Worm (Caenorhabditis elegans) whole organism, L1 larva: ENCODE data around the gene idpc-2.

Source experiments
- C16A3.4 ChIP-seq: fragments of 150-350 bp; optimal IDR thresholded peaks from 2 replicates; lab custom pipeline; 2014; ENCODE audit warnings: missing biosample characterization, missing genetic modification characterization
- Y116A8C.19 ChIP-seq: sonication (generic microtip); optimal IDR thresholded peaks from 2 replicates; lab custom pipeline; 2016; ENCODE audit warnings: missing compliant biosample characterization, missing genetic modification characterization, borderline replicate concordance
- aly-2 ChIP-seq: fragments of 150-350 bp; optimal IDR thresholded peaks from 2 replicates; lab custom pipeline; 2014; ENCODE audit warnings: missing biosample characterization, missing genetic modification characterization
- blmp-1 ChIP-seq: fragments of 150-350 bp; optimal IDR thresholded peaks from 2 replicates; lab custom pipeline; 2014; ENCODE audit warnings: missing biosample characterization, missing genetic modification characterization
- ceh-8 ChIP-seq: fragments of 200-800 bp; sonication (Bioruptor generic); optimal IDR thresholded peaks from 2 replicates; lab custom pipeline; 2018; ENCODE audit warnings: mild to moderate bottlenecking, missing genetic modification characterization, moderate library complexity, missing compliant biosample characterization
- ceh-82 ChIP-seq, 3 experiments: fragments of 150-350 bp in 1 of 3; sonication (generic microtip) in 2 of 3; optimal IDR thresholded peaks; 2 replicates each; lab custom pipeline; 2014 to 2017; ENCODE audit warnings: missing biosample characterization in 3 of 3, missing genetic modification characterization in 3 of 3
- ceh-88 ChIP-seq: fragments of 200-800 bp; sonication (Bioruptor generic); IDR thresholded peaks from 2 replicates; pipeline ENCODE4 v1.3.6; 2022; ENCODE audit warnings: missing genetic modification characterization, missing compliant biosample characterization
- dpl-1 ChIP-seq, 3 experiments: fragments of 150-350 bp in 2 of 3; sonication (generic microtip) in 1 of 3; optimal IDR thresholded peaks; 2 replicates each; lab custom pipeline; 2014 to 2017; ENCODE audit warnings: missing biosample characterization in 3 of 3, missing genetic modification characterization in 3 of 3, missing genetic modification reagents in 3 of 3
- dsc-1 ChIP-seq: sonication (generic microtip); optimal IDR thresholded peaks from 2 replicates; lab custom pipeline; 2016; ENCODE audit warnings: mild to moderate bottlenecking, missing genetic modification characterization, missing compliant biosample characterization
- egl-13 ChIP-seq: sonication (generic microtip); optimal IDR thresholded peaks from 2 replicates; lab custom pipeline; 2016; ENCODE audit warnings: missing genotype, missing genetic modification reagents, missing genetic modification characterization, missing compliant biosample characterization
- elt-2 ChIP-seq: sonication (generic microtip); optimal IDR thresholded peaks from 2 replicates; lab custom pipeline; 2016; ENCODE audit warnings: missing genetic modification characterization, mild to moderate bottlenecking, inconsistent platforms, missing compliant biosample characterization, missing genetic modification reagents
- ets-5 ChIP-seq: fragments of 200-800 bp; sonication (Bioruptor generic); IDR thresholded peaks from 2 replicates; pipeline ENCODE4 v1.3.6; 2022; ENCODE audit warnings: missing genetic modification characterization, missing compliant biosample characterization
- fkh-10 ChIP-seq: sonication (generic microtip); optimal IDR thresholded peaks from 2 replicates; lab custom pipeline; 2017; ENCODE audit warnings: missing biosample characterization, missing genetic modification reagents, missing genetic modification characterization
- fkh-4 ChIP-seq: sonication (generic microtip); optimal IDR thresholded peaks from 2 replicates; lab custom pipeline; 2016; ENCODE audit warnings: missing compliant biosample characterization, missing genetic modification characterization, borderline replicate concordance
- fkh-8 ChIP-seq: sonication (generic microtip); optimal IDR thresholded peaks from 2 replicates; lab custom pipeline; 2016; ENCODE audit warnings: mild to moderate bottlenecking, missing genetic modification characterization, missing compliant biosample characterization
- fos-1 ChIP-seq: fragments of 150-350 bp; optimal IDR thresholded peaks from 2 replicates; lab custom pipeline; 2014; ENCODE audit warnings: missing biosample characterization, missing genetic modification characterization
- grh-1 ChIP-seq: fragments of 200-800 bp; sonication (Bioruptor generic); IDR thresholded peaks from 2 replicates; pipeline ENCODE4 v1.3.6; 2022; ENCODE audit warnings: missing genetic modification reagents, missing genetic modification characterization, missing compliant biosample characterization
- hlh-17 ChIP-seq: fragments of 200-800 bp; sonication (Bioruptor generic); optimal IDR thresholded peaks from 2 replicates; lab custom pipeline; 2018; ENCODE audit warnings: missing genetic modification characterization, mild to moderate bottlenecking, missing compliant biosample characterization, moderate library complexity, borderline replicate concordance
- hlh-4 ChIP-seq: sonication (generic microtip); optimal IDR thresholded peaks from 2 replicates; lab custom pipeline; 2016; ENCODE audit warnings: mild to moderate bottlenecking, missing genetic modification characterization, missing compliant biosample characterization
- hpl-2 ChIP-seq: fragments of 150-350 bp; optimal IDR thresholded peaks from 2 replicates; lab custom pipeline; 2014; ENCODE audit warnings: missing biosample characterization, missing genetic modification reagents, missing genetic modification characterization
- lin-14 ChIP-seq: fragments of 200-800 bp; sonication (Bioruptor generic); optimal IDR thresholded peaks from 2 replicates; lab custom pipeline; 2018; ENCODE audit warnings: mild to moderate bottlenecking, missing genetic modification characterization, moderate library complexity, missing compliant biosample characterization
- lin-39 ChIP-seq: fragments of 150-350 bp; optimal IDR thresholded peaks from 2 replicates; lab custom pipeline; 2014; ENCODE audit warnings: missing biosample characterization, missing genetic modification reagents, missing genetic modification characterization
- lir-3 ChIP-seq: sonication (generic microtip); optimal IDR thresholded peaks from 2 replicates; lab custom pipeline; 2016; ENCODE audit warnings: mild to moderate bottlenecking, missing genetic modification characterization, moderate library complexity, missing compliant biosample characterization; ENCODE audit not compliant: poor library complexity
- lsy-2 ChIP-seq, 2 experiments: fragments of 150-350 bp; optimal IDR thresholded peaks; 2 replicates each; lab custom pipeline; 2014; ENCODE audit warnings: missing biosample characterization in 2 of 2, missing genetic modification characterization in 2 of 2
- mef-2 ChIP-seq: fragments of 150-350 bp; optimal IDR thresholded peaks from 2 replicates; lab custom pipeline; 2014; ENCODE audit warnings: missing biosample characterization, missing genetic modification characterization
- mep-1 ChIP-seq: fragments of 150-350 bp; optimal IDR thresholded peaks from 2 replicates; lab custom pipeline; 2014; ENCODE audit warnings: missing biosample characterization, missing genetic modification characterization
- nhr-11 ChIP-seq: fragments of 150-350 bp; optimal IDR thresholded peaks from 2 replicates; lab custom pipeline; 2014; ENCODE audit warnings: missing biosample characterization, missing genetic modification characterization
- nhr-28 ChIP-seq: fragments of 150-350 bp; optimal IDR thresholded peaks from 2 replicates; lab custom pipeline; 2014; ENCODE audit warnings: missing biosample characterization, missing genetic modification characterization
- nhr-71 ChIP-seq: sonication (generic microtip); optimal IDR thresholded peaks from 2 replicates; lab custom pipeline; 2016; ENCODE audit warnings: mild to moderate bottlenecking, missing genetic modification characterization, moderate library complexity, missing compliant biosample characterization
- nhr-76 ChIP-seq: sonication (generic microtip); optimal IDR thresholded peaks from 2 replicates; lab custom pipeline; 2017; ENCODE audit warnings: missing biosample characterization, missing genetic modification characterization
- nhr-84 ChIP-seq: sonication (generic microtip); optimal IDR thresholded peaks from 2 replicates; lab custom pipeline; 2017; ENCODE audit warnings: missing biosample characterization, missing genetic modification characterization
- nhr-85 ChIP-seq: sonication (generic microtip); peaks from one replicate; lab custom pipeline; 2016; ENCODE audit warnings: missing genetic modification characterization, inconsistent platforms, missing compliant biosample characterization
- nhr-90 ChIP-seq: sonication (generic microtip); optimal IDR thresholded peaks from 2 replicates; lab custom pipeline; 2016; ENCODE audit warnings: mild to moderate bottlenecking, missing genetic modification characterization, missing compliant biosample characterization; ENCODE audit not compliant: poor library complexity
- pag-3 ChIP-seq: sonication (generic microtip); optimal IDR thresholded peaks from 2 replicates; lab custom pipeline; 2017; ENCODE audit warnings: missing genetic modification characterization, mild to moderate bottlenecking, missing compliant biosample characterization, antibody characterized with exemption, borderline replicate concordance; ENCODE audit not compliant: insufficient read depth
- pqm-1 ChIP-seq: sonication (generic microtip); optimal IDR thresholded peaks from 3 replicates; lab custom pipeline; 2017; ENCODE audit warnings: missing biosample characterization, missing genetic modification characterization
- rnt-1 ChIP-seq: sonication (generic microtip); optimal IDR thresholded peaks from 2 replicates; lab custom pipeline; 2016; ENCODE audit warnings: mild to moderate bottlenecking, missing genetic modification characterization, moderate library complexity, missing compliant biosample characterization
- skn-1 ChIP-seq: fragments of 150-350 bp; optimal IDR thresholded peaks from 2 replicates; lab custom pipeline; 2014; ENCODE audit warnings: missing biosample characterization, missing genetic modification characterization
- snpc-4 ChIP-seq: fragments of 150-350 bp; optimal IDR thresholded peaks from 2 replicates; lab custom pipeline; 2014; ENCODE audit warnings: missing biosample characterization, missing genetic modification characterization
- swsn-7 ChIP-seq: sonication (generic microtip); optimal IDR thresholded peaks from 2 replicates; lab custom pipeline; 2016; ENCODE audit warnings: missing genetic modification characterization, missing compliant biosample characterization
- tlp-1 ChIP-seq: fragments of 150-350 bp; optimal IDR thresholded peaks from 2 replicates; lab custom pipeline; 2014; ENCODE audit warnings: missing biosample characterization, missing genetic modification characterization
- unc-30 ChIP-seq: sonication (generic microtip); optimal IDR thresholded peaks from 2 replicates; lab custom pipeline; 2017; ENCODE audit warnings: missing biosample characterization, missing genetic modification characterization
- unc-86 ChIP-seq: sonication (generic microtip); optimal IDR thresholded peaks from 2 replicates; lab custom pipeline; 2016; ENCODE audit warnings: missing genetic modification characterization, missing compliant biosample characterization
- unc-98 ChIP-seq: fragments of 200-800 bp; sonication (Bioruptor generic); IDR thresholded peaks from 2 replicates; pipeline ENCODE4 v1.3.6; 2022; ENCODE audit warnings: missing genetic modification characterization, missing compliant biosample characterization
- xbp-1 ChIP-seq: sonication (generic microtip); optimal IDR thresholded peaks from 2 replicates; lab custom pipeline; 2016; ENCODE audit warnings: missing genetic modification characterization, missing compliant biosample characterization
- zag-1 ChIP-seq: fragments of 150-350 bp; optimal IDR thresholded peaks from 2 replicates; lab custom pipeline; 2014; ENCODE audit warnings: missing biosample characterization, missing genetic modification characterization

idpc-2 gene

ce11 chrV:8662056-8663006 is 41.2 kb upstream of the idpc-2 start (continued):
- peak; percentile 47 for TF ChIP-seq mep-1 (tag; lab: Kevin White, UChicago)
- no peak for TF ChIP-seq fkh-10 (GFP tag; lab: Kevin White, UChicago)
- TF ChIP-seq dpl-1 (GFP tag; optimal IDR thresholded peaks at IDR 0.05; lab: Kevin White, UChicago) = no peak
- no peak for TF ChIP-seq fkh-4
- TF ChIP-seq egl-13 (tag; lab: Kevin White, UChicago) = no peak
- no peak for TF ChIP-seq zag-1 (tag; lab: Kevin White, UChicago)
- no peak for TF ChIP-seq elt-2 (tag; lab: Kevin White, UChicago)
- TF ChIP-seq unc-98 (GFP tag; lab: Robert Waterston, UW) = no peak
- TF ChIP-seq snpc-4 (tag; lab: Kevin White, UChicago) = peak; percentile 4
- no peak for TF ChIP-seq Y116A8C.19 (tag; lab: Kevin White, UChicago)
- TF ChIP-seq fkh-8 (tag; lab: Kevin White, UChicago) = no peak
- TF ChIP-seq nhr-28 (tag; lab: Kevin White, UChicago) = no peak
- TF ChIP-seq ets-5 (GFP tag; lab: Robert Waterston, UW) = no peak
- peak; percentile 35 for TF ChIP-seq xbp-1 (tag; lab: Kevin White, UChicago)
- no peak for TF ChIP-seq aly-2 (tag; lab: Kevin White, UChicago)
- peak; percentile 22 to 39 for TF ChIP-seq lsy-2 (tag; optimal IDR thresholded peaks at IDR 0.05; lab: Kevin White, UChicago)
- no peak for TF ChIP-seq pqm-1 (tag; lab: Kevin White, UChicago)
- peak; percentile 6 for TF ChIP-seq swsn-7 (tag; lab: Kevin White, UChicago)
- TF ChIP-seq unc-86 (tag; lab: Kevin White, UChicago) = no peak
- TF ChIP-seq fos-1 (tag; lab: Kevin White, UChicago) = no peak
- TF ChIP-seq dsc-1 (tag; lab: Kevin White, UChicago) = no peak
- no peak for TF ChIP-seq lir-3
- peak; percentile 62; the same call in 1 of the 2 replicates for TF ChIP-seq grh-1 (GFP tag; lab: Robert Waterston, UW)
- no peak for TF ChIP-seq hpl-2 (GFP tag; lab: Kevin White, UChicago)
- TF ChIP-seq skn-1 (tag; lab: Kevin White, UChicago) = no peak
- TF ChIP-seq nhr-85 (tag; lab: Kevin White, UChicago) = peak; percentile 99
- no peak for TF ChIP-seq rnt-1 (tag; lab: Kevin White, UChicago)
- no peak for TF ChIP-seq unc-30 (tag; lab: Kevin White, UChicago)
- TF ChIP-seq ceh-82 (tag; optimal IDR thresholded peaks at IDR 0.05; lab: Kevin White, UChicago) = peak in 1 of 3 experiments; percentile 19
- no peak for TF ChIP-seq hlh-4 (tag; lab: Kevin White, UChicago)
- peak; percentile 19 for TF ChIP-seq pag-3 (tag; lab: Kevin White, UChicago)

- TF ChIP-seq lsy-2 (tag; optimal IDR thresholded peaks at IDR 0.05; lab: Kevin White, UChicago) (peak in 1 of 2 experiments; percentile 17), nhr-71 (tag; lab: Kevin White, UChicago) (peak; percentile 40), ceh-8 (GFP tag; lab: Kevin White, UChicago) (no peak), ceh-88 (GFP tag; lab: Robert Waterston, UW) (no peak), hpl-2 (GFP tag; lab: Kevin White, UChicago) (no peak), C16A3.4 (tag; lab: Kevin White, UChicago) (no peak), rnt-1 (tag; lab: Kevin White, UChicago) (peak; percentile 22), aly-2 (tag; lab: Kevin White, UChicago) (no peak), pqm-1 (tag; lab: Kevin White, UChicago) (peak; percentile 52), nhr-76 (tag; lab: Kevin White, UChicago) (no peak), mef-2 (tag; lab: Kevin White, UChicago) (no peak), fos-1 (tag; lab: Kevin White, UChicago) (no peak), ceh-82 (tag; optimal IDR thresholded peaks at IDR 0.05; lab: Kevin White, UChicago) (no peak), unc-98 (GFP tag; lab: Robert Waterston, UW) (no peak), nhr-85 (tag; lab: Kevin White, UChicago) (peak; percentile 88), hlh-17 (GFP tag; lab: Kevin White, UChicago) (no peak), blmp-1 (tag; lab: Kevin White, UChicago) (peak; percentile 93), lin-14 (GFP tag; lab: Kevin White, UChicago) (peak; percentile 67), lin-39 (tag; lab: Kevin White, UChicago) (no peak), nhr-84 (tag; lab: Kevin White, UChicago) (no peak), skn-1 (tag; lab: Kevin White, UChicago) (no peak), zag-1 (tag; lab: Kevin White, UChicago) (no peak), mep-1 (tag; lab: Kevin White, UChicago) (peak; percentile 19), nhr-90 (peak; percentile 28), Y116A8C.19 (tag; lab: Kevin White, UChicago) (no peak), nhr-11 (tag; lab: Kevin White, UChicago) (no peak), tlp-1 (no peak)
Measured at ce11 chrV:8661241-8661954, 40.3 kb upstream of the idpc-2 start.
